Worm (Caenorhabditis elegans): Measurements from ENCODE around the gene T22G5.1.

T22G5.1 gene

DNA sequence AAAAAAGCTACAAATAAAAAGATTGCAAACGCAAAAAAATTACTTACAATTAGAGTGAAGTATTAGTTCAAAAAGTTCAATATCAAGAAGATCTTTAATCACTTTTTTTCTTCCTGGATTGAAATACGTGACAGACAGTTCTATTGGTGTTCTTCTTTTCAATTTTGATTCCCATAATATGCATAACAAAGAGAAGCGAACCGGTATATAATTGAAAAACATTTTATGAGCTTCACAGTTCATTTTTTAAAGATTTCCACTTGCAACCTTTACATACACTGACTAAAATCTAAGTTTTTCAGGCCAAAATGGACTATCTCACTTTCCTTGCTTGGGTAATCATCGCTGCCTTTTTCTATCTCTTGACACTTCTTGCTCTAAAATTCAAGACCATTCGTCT is at the start of gene T22G5.1:
Gene T22G5.1 (plus strand): TSS at position 301 of the 400 bp plus-strand sequence.
- no peak for TF ChIP-seq lir-3 (tag; optimal IDR thresholded peaks at IDR 0.05; ENCODE audit: poor library complexity)
- TF ChIP-seq snu-23 (GFP tag; optimal IDR thresholded peaks at IDR 0.05), result no peak
- TF ChIP-seq ama-1 (optimal IDR thresholded peaks at IDR 0.05), result no peak
- no peak for TF ChIP-seq C34B4.2 (tag; optimal IDR thresholded peaks at IDR 0.05)

DNA sequence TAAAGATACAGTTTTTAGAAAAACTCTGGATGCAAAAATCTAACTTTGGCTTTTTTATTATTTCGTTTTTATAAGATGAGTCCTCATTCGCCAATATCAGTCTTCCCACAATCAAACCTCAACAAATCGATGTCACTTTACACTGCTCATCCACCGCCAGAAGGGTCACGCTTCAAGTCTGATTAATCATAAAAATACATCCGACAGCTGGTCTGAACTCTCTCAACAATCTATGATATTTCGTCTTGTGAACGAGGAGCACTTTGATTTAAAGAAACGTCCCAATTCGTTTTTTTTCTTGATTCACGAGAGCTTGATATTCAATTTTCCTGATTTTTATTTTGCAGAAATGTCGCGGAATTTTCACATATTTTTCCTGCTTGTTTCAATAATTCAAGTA is 48.7 kb upstream of the T22G5.1 start, which contains the start of gene nrf-5:
Gene nrf-5 (plus strand): TSS at position 348 of the 400 bp plus-strand sequence.
- TF ChIP-seq rnt-1 (tag; optimal IDR thresholded peaks at IDR 0.05) (peak; percentile 65), mep-1 (tag; optimal IDR thresholded peaks at IDR 0.05) (no peak), pqm-1 (tag; optimal IDR thresholded peaks at IDR 0.05) (no peak), dsc-1 (tag; optimal IDR thresholded peaks at IDR 0.05) (peak; percentile 69), efl-1 (optimal IDR thresholded peaks at IDR 0.05) (no peak), efl-1 (GFP tag; optimal IDR thresholded peaks at IDR 0.05 in 1 of 2) (peak in 1 of 2 experiments; percentile 5)

DNA sequence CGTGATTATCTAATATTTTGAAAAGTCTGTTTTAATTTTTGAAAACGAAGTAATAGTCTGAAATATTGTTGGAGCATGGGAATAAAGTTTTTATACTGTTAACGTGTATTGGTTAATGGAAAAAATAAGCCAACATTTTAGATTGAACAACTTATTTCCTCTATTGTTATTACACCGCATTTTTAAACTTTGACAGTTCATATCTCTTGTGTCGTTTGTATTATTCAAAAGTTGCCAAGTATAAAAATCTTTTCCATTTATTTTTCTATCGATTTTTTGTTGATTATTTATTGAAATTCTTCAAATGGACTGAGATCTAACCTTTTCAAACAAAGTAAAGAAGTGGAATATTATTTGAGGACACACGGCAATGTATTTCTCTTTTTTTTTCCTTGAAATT is 45.8 kb upstream of the T22G5.1 start, which contains the start of gene str-165:
Gene str-165 (plus strand): TSS at position 301 of the 400 bp plus-strand sequence.
- TF ChIP-seq hlh-4 (tag; optimal IDR thresholded peaks at IDR 0.05) (no peak), mef-2 (tag; optimal IDR thresholded peaks at IDR 0.05) (no peak), tbx-2 (tag; optimal IDR thresholded peaks at IDR 0.05) (no peak), unc-98 (GFP tag; IDR thresholded peaks at IDR 0.05) (no peak), egl-27 (tag; optimal IDR thresholded peaks at IDR 0.05) (no peak), ets-5 (GFP tag; IDR thresholded peaks at IDR 0.05) (no peak), nhr-20 (tag; optimal IDR thresholded peaks at IDR 0.05) (no peak), nhr-77 (tag; optimal IDR thresholded peaks at IDR 0.05) (no peak), zip-4 (GFP tag; optimal IDR thresholded peaks at IDR 0.05) (no peak), mep-1 (tag; optimal IDR thresholded peaks at IDR 0.05) (no peak)

DNA sequence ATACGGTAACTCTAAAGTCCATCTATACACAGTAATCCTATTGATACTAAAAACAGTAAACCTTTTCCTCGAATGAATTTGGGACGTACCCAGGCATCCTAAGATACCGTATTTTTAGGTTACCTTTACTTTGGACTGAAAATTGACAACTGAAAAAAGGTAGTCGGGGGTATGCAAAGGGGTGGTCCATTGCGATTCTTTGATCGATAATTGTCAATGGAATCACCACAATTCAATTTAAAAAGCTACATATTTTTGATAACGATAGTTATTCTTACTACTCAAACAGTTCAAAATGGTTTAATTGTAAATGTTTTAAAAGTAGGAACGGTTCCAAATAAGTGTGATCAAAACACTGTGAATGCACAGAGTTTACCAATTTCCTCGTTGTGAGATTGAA is 42.7 kb upstream of the T22G5.1 start, which contains the start of gene srx-129:
Gene srx-129 (plus strand): TSS at position 301 of the 400 bp plus-strand sequence.
- TF ChIP-seq skn-1 (tag; optimal IDR thresholded peaks at IDR 0.05), result no peak
- no peak for TF ChIP-seq ceh-90 (tag; optimal IDR thresholded peaks at IDR 0.05)
- TF ChIP-seq ces-1 (GFP tag; optimal IDR thresholded peaks at IDR 0.05), result no peak
- no peak for TF ChIP-seq ets-5 (GFP tag; IDR thresholded peaks at IDR 0.05)
- TF ChIP-seq nhr-47 (tag; optimal IDR thresholded peaks at IDR 0.05), result no peak
- no peak for TF ChIP-seq lsy-2 (tag; optimal IDR thresholded peaks at IDR 0.05)
- no peak for TF ChIP-seq vab-15 (tag; optimal IDR thresholded peaks at IDR 0.05)
- TF ChIP-seq mef-2 (tag; optimal IDR thresholded peaks at IDR 0.05), result no peak
- no peak for TF ChIP-seq blmp-1 (tag; optimal IDR thresholded peaks at IDR 0.05)
- TF ChIP-seq fos-1 (tag; optimal IDR thresholded peaks at IDR 0.05), result no peak
- TF ChIP-seq dsc-1 (tag; optimal IDR thresholded peaks at IDR 0.05), result no peak
- no peak for TF ChIP-seq isw-1 (GFP tag; IDR thresholded peaks at IDR 0.05)

ce11 chrV:13837173-13837572 is 39.5 kb upstream of the T22G5.1 start, which contains the start of gene srx-128:
Gene srx-128 (plus strand): TSS chrV:13837473.
- TF ChIP-seq ceh-63 (GFP tag; optimal IDR thresholded peaks at IDR 0.05), result no peak
- no peak for TF ChIP-seq grh-1 (GFP tag; IDR thresholded peaks at IDR 0.05)
- TF ChIP-seq hlh-4 (tag; optimal IDR thresholded peaks at IDR 0.05), result no peak
- no peak for TF ChIP-seq mef-2 (tag; optimal IDR thresholded peaks at IDR 0.05)
- TF ChIP-seq swsn-7 (tag; optimal IDR thresholded peaks at IDR 0.05), result no peak
- no peak for TF ChIP-seq efl-1 (optimal IDR thresholded peaks at IDR 0.05)
- TF ChIP-seq efl-1 (GFP tag; optimal IDR thresholded peaks at IDR 0.05 in 1 of 2), result peak in 1 of 2 experiments; percentile 47
- no peak for TF ChIP-seq C34B4.2 (tag; optimal IDR thresholded peaks at IDR 0.05)
- no peak for TF ChIP-seq nhr-28 (tag; optimal IDR thresholded peaks at IDR 0.05)

DNA sequence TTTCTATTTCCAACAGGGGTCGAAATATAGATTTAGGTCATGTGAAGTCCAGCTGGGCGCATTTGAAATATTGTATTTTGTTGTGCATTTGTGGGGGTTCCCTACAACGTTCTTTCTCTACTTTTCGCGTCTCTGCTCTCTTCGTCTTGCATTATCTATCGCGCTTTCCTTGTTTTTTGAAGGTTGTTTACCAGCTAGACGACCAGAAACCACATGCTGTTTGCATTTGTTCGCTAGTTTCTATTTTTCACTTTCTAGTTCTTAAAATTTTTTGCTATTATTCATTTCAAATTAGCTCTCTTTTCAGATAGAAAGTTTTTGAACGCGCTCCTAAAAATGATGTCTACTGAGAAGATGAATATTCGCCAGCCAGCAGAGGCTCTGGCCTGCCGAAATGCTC is 37.2 kb upstream of the T22G5.1 start, which contains the start of gene F55B12.10:
Gene F55B12.10 (plus strand): TSS at position 301 of the 400 bp plus-strand sequence.
- no peak for TF ChIP-seq nhr-85 (tag)
- TF ChIP-seq nhr-12 (tag; optimal IDR thresholded peaks at IDR 0.05), result no peak
- no peak for TF ChIP-seq ztf-11 (tag; optimal IDR thresholded peaks at IDR 0.05)
- no peak for TF ChIP-seq C34B4.2 (tag; optimal IDR thresholded peaks at IDR 0.05)
- TF ChIP-seq pqm-1 (tag; optimal IDR thresholded peaks at IDR 0.05), result no peak
- TF ChIP-seq egl-27 (tag; optimal IDR thresholded peaks at IDR 0.05), result no peak
- no peak for TF ChIP-seq sox-4 (tag; optimal IDR thresholded peaks at IDR 0.05)
- no peak for TF ChIP-seq blmp-1 (tag; optimal IDR thresholded peaks at IDR 0.05)
- no peak for TF ChIP-seq mab-9 (GFP tag; IDR thresholded peaks at IDR 0.05)
- no peak for TF ChIP-seq dsc-1 (tag; optimal IDR thresholded peaks at IDR 0.05)

Data from whole organism, L1 larva.